Worm (Caenorhabditis elegans): ENCODE data around the gene ttr-47.
A peak's percentile ranks its signal among the peaks of the same experiment; 100 is the strongest.

ttr-47 gene

ce11 chrV:8938445-8938844 is 15.6 kb downstream of the ttr-47 start:
- TF ChIP-seq ama-1 (optimal IDR thresholded peaks at IDR 0.05): peak; percentile 60
- no peak for TF ChIP-seq nhr-84 (tag; optimal IDR thresholded peaks at IDR 0.05)

ce11 chrV:8938943-8939342 is 16.1 kb downstream of the ttr-47 start:
- no peak for TF ChIP-seq efl-1 (optimal IDR thresholded peaks at IDR 0.05)
- TF ChIP-seq efl-1 (GFP tag; optimal IDR thresholded peaks at IDR 0.05 in 1 of 2): no peak
- no peak for TF ChIP-seq lin-39 (tag; optimal IDR thresholded peaks at IDR 0.05)
- no peak for TF ChIP-seq hlh-17 (GFP tag; optimal IDR thresholded peaks at IDR 0.05; ENCODE audit: borderline replicate concordance)
- no peak for TF ChIP-seq nhr-71 (tag; optimal IDR thresholded peaks at IDR 0.05)
- TF ChIP-seq ces-1 (GFP tag; optimal IDR thresholded peaks at IDR 0.05): no peak
- TF ChIP-seq sox-4 (tag; optimal IDR thresholded peaks at IDR 0.05): no peak

- TF ChIP-seq mep-1 (tag; optimal IDR thresholded peaks at IDR 0.05): peak; percentile 72
- TF ChIP-seq swsn-7 (tag; optimal IDR thresholded peaks at IDR 0.05): peak; percentile 32
- TF ChIP-seq skn-1 (tag; optimal IDR thresholded peaks at IDR 0.05): peak; percentile 35
- TF ChIP-seq tbx-2 (tag; optimal IDR thresholded peaks at IDR 0.05): no peak
- peak; percentile 1 for TF ChIP-seq xbp-1 (tag; optimal IDR thresholded peaks at IDR 0.05)
- TF ChIP-seq nhr-71 (tag; optimal IDR thresholded peaks at IDR 0.05): peak; percentile 60
- no peak for TF ChIP-seq efl-3 (GFP tag; optimal IDR thresholded peaks at IDR 0.05)
- TF ChIP-seq aly-2 (tag; optimal IDR thresholded peaks at IDR 0.05): peak; percentile 97
- peak; percentile 62 for TF ChIP-seq snu-23 (GFP tag; optimal IDR thresholded peaks at IDR 0.05)
- TF ChIP-seq ceh-8 (GFP tag; optimal IDR thresholded peaks at IDR 0.05): no peak
- peak; percentile 26 for TF ChIP-seq rnt-1 (tag; optimal IDR thresholded peaks at IDR 0.05)
- TF ChIP-seq lsy-2 (tag; optimal IDR thresholded peaks at IDR 0.05): peak in 1 of 2 experiments; percentile 28
- peak; percentile 17 for TF ChIP-seq blmp-1 (tag; optimal IDR thresholded peaks at IDR 0.05)
- TF ChIP-seq nhr-19 (GFP tag; conservative IDR thresholded peaks at IDR 0.05): peak; percentile 51
- TF ChIP-seq unc-62 (GFP tag; optimal IDR thresholded peaks at IDR 0.05): no peak
- TF ChIP-seq nhr-20 (tag; optimal IDR thresholded peaks at IDR 0.05): peak; percentile 48
- no peak for TF ChIP-seq efl-1 (optimal IDR thresholded peaks at IDR 0.05)
- peak in 1 of 2 experiments; percentile 8 for TF ChIP-seq efl-1 (GFP tag; optimal IDR thresholded peaks at IDR 0.05 in 1 of 2)
- TF ChIP-seq nhr-85 (tag): peak; percentile 65
- TF ChIP-seq nhr-90 (tag; optimal IDR thresholded peaks at IDR 0.05; ENCODE audit: poor library complexity): peak; percentile 38
- TF ChIP-seq ama-1 (optimal IDR thresholded peaks at IDR 0.05): peak; percentile 93
- peak in 1 of 6 experiments; percentile 20 for TF ChIP-seq elt-3 (tag; optimal IDR thresholded peaks at IDR 0.05)
These were observed 16.7 kb downstream of the ttr-47 start for ce11 chrV:8939424-8940065.

ce11 chrV:8940419-8940818 is 17.5 kb downstream of the ttr-47 start:
- TF ChIP-seq lin-35 (GFP tag; optimal IDR thresholded peaks at IDR 0.05) (no peak), irx-1 (tag; optimal IDR thresholded peaks at IDR 0.05) (no peak), aha-1 (tag; optimal IDR thresholded peaks at IDR 0.05) (no peak), lin-15B (tag; optimal IDR thresholded peaks at IDR 0.05) (no peak), fkh-8 (tag; optimal IDR thresholded peaks at IDR 0.05) (no peak), nhr-237 (tag; optimal IDR thresholded peaks at IDR 0.05) (no peak), egl-27 (tag; optimal IDR thresholded peaks at IDR 0.05) (no peak), mab-9 (GFP tag; IDR thresholded peaks at IDR 0.05) (no peak), zip-4 (GFP tag; optimal IDR thresholded peaks at IDR 0.05) (no peak), sup-37 (GFP tag; optimal IDR thresholded peaks at IDR 0.05) (no peak), efl-1 (optimal IDR thresholded peaks at IDR 0.05) (no peak), efl-1 (GFP tag; optimal IDR thresholded peaks at IDR 0.05 in 1 of 2) (no peak), nhr-20 (tag; optimal IDR thresholded peaks at IDR 0.05) (no peak), mep-1 (tag; optimal IDR thresholded peaks at IDR 0.05) (no peak), sox-4 (tag; optimal IDR thresholded peaks at IDR 0.05) (no peak), ets-5 (GFP tag; IDR thresholded peaks at IDR 0.05) (no peak), fkh-4 (tag; optimal IDR thresholded peaks at IDR 0.05; ENCODE audit: borderline replicate concordance) (no peak)

Measured in whole organism, L1 larva.